Worm (Caenorhabditis elegans) whole organism, L1 larva: ENCODE results near the gene Y38C1AA.1.

Source experiments
- C04F5.9 ChIP-seq: sonication (generic microtip); optimal IDR thresholded peaks from 2 replicates; lab custom pipeline; 2016; ENCODE audit warnings: missing genetic modification characterization, missing compliant biosample characterization
- C16A3.4 ChIP-seq: fragments of 150-350 bp; optimal IDR thresholded peaks from 2 replicates; lab custom pipeline; 2014; ENCODE audit warnings: missing biosample characterization, missing genetic modification characterization
- Y116A8C.19 ChIP-seq: sonication (generic microtip); optimal IDR thresholded peaks from 2 replicates; lab custom pipeline; 2016; ENCODE audit warnings: missing compliant biosample characterization, missing genetic modification characterization, borderline replicate concordance
- aly-2 ChIP-seq: fragments of 150-350 bp; optimal IDR thresholded peaks from 2 replicates; lab custom pipeline; 2014; ENCODE audit warnings: missing biosample characterization, missing genetic modification characterization
- blmp-1 ChIP-seq: fragments of 150-350 bp; optimal IDR thresholded peaks from 2 replicates; lab custom pipeline; 2014; ENCODE audit warnings: missing biosample characterization, missing genetic modification characterization
- ceh-8 ChIP-seq: fragments of 200-800 bp; sonication (Bioruptor generic); optimal IDR thresholded peaks from 2 replicates; lab custom pipeline; 2018; ENCODE audit warnings: mild to moderate bottlenecking, missing genetic modification characterization, moderate library complexity, missing compliant biosample characterization
- ceh-82 ChIP-seq, 3 experiments: fragments of 150-350 bp in 1 of 3; sonication (generic microtip) in 2 of 3; optimal IDR thresholded peaks; 2 replicates each; lab custom pipeline; 2014 to 2017; ENCODE audit warnings: missing biosample characterization in 3 of 3, missing genetic modification characterization in 3 of 3
- dpl-1 ChIP-seq, 3 experiments: fragments of 150-350 bp in 2 of 3; sonication (generic microtip) in 1 of 3; optimal IDR thresholded peaks; 2 replicates each; lab custom pipeline; 2014 to 2017; ENCODE audit warnings: missing biosample characterization in 3 of 3, missing genetic modification characterization in 3 of 3, missing genetic modification reagents in 3 of 3
- efl-1 ChIP-seq, 4 experiments: fragments of 150-350 bp; optimal IDR thresholded peaks in 3 of 4; peaks in 1 of 4; 1 replicate in 1 of 4; 2 replicates in 3 of 4; lab custom pipeline; 2014; ENCODE audit warnings: missing biosample characterization in 2 of 4, missing genetic modification characterization in 2 of 4, missing genetic modification reagents in 2 of 4
- efl-3 ChIP-seq: fragments of 200-800 bp; sonication (Bioruptor generic); optimal IDR thresholded peaks from 2 replicates; lab custom pipeline; 2018; ENCODE audit warnings: mild to moderate bottlenecking, missing genetic modification characterization, missing compliant biosample characterization
- fkh-8 ChIP-seq: sonication (generic microtip); optimal IDR thresholded peaks from 2 replicates; lab custom pipeline; 2016; ENCODE audit warnings: mild to moderate bottlenecking, missing genetic modification characterization, missing compliant biosample characterization
- hpl-2 ChIP-seq: fragments of 150-350 bp; optimal IDR thresholded peaks from 2 replicates; lab custom pipeline; 2014; ENCODE audit warnings: missing biosample characterization, missing genetic modification reagents, missing genetic modification characterization
- jun-1 ChIP-seq: fragments of 150-350 bp; optimal IDR thresholded peaks from 2 replicates; lab custom pipeline; 2014; ENCODE audit warnings: missing biosample characterization, missing genetic modification reagents, missing genetic modification characterization
- lin-13 ChIP-seq: fragments of 150-350 bp; optimal IDR thresholded peaks from 2 replicates; lab custom pipeline; 2014; ENCODE audit warnings: missing biosample characterization, missing genetic modification reagents, missing genetic modification characterization
- lin-14 ChIP-seq: fragments of 200-800 bp; sonication (Bioruptor generic); optimal IDR thresholded peaks from 2 replicates; lab custom pipeline; 2018; ENCODE audit warnings: mild to moderate bottlenecking, missing genetic modification characterization, moderate library complexity, missing compliant biosample characterization
- lin-39 ChIP-seq: fragments of 150-350 bp; optimal IDR thresholded peaks from 2 replicates; lab custom pipeline; 2014; ENCODE audit warnings: missing biosample characterization, missing genetic modification reagents, missing genetic modification characterization
- lir-3 ChIP-seq: sonication (generic microtip); optimal IDR thresholded peaks from 2 replicates; lab custom pipeline; 2016; ENCODE audit warnings: mild to moderate bottlenecking, missing genetic modification characterization, moderate library complexity, missing compliant biosample characterization; ENCODE audit not compliant: poor library complexity
- mab-9 ChIP-seq: fragments of 200-800 bp; sonication (Bioruptor generic); IDR thresholded peaks from 2 replicates; pipeline ENCODE4 v1.3.6; 2022; ENCODE audit warnings: missing genetic modification reagents, missing genetic modification characterization, missing compliant biosample characterization
- mdl-1 ChIP-seq, 2 experiments: fragments of 150-350 bp; optimal IDR thresholded peaks; 2 replicates each; lab custom pipeline; 2014 to 2017; ENCODE audit warnings: missing biosample characterization in 2 of 2, missing genetic modification characterization in 2 of 2, inconsistent platforms in 1 of 2
- mef-2 ChIP-seq: fragments of 150-350 bp; optimal IDR thresholded peaks from 2 replicates; lab custom pipeline; 2014; ENCODE audit warnings: missing biosample characterization, missing genetic modification characterization
- mep-1 ChIP-seq: fragments of 150-350 bp; optimal IDR thresholded peaks from 2 replicates; lab custom pipeline; 2014; ENCODE audit warnings: missing biosample characterization, missing genetic modification characterization
- nhr-12 ChIP-seq: sonication (generic microtip); optimal IDR thresholded peaks from 2 replicates; lab custom pipeline; 2017; ENCODE audit warnings: missing biosample characterization, missing genetic modification characterization
- nhr-19 ChIP-seq: fragments of 200-800 bp; sonication (Bioruptor generic); conservative IDR thresholded peaks from 2 replicates; pipeline ENCODE4 v1.3.6; 2022; ENCODE audit warnings: missing genetic modification characterization, missing compliant biosample characterization
- nhr-28 ChIP-seq: fragments of 150-350 bp; optimal IDR thresholded peaks from 2 replicates; lab custom pipeline; 2014; ENCODE audit warnings: missing biosample characterization, missing genetic modification characterization
- nhr-47 ChIP-seq: sonication (generic microtip); optimal IDR thresholded peaks from 2 replicates; lab custom pipeline; 2016; ENCODE audit warnings: mild to moderate bottlenecking, missing genetic modification characterization, moderate library complexity, missing compliant biosample characterization
- nhr-71 ChIP-seq: sonication (generic microtip); optimal IDR thresholded peaks from 2 replicates; lab custom pipeline; 2016; ENCODE audit warnings: mild to moderate bottlenecking, missing genetic modification characterization, moderate library complexity, missing compliant biosample characterization
- nhr-76 ChIP-seq: sonication (generic microtip); optimal IDR thresholded peaks from 2 replicates; lab custom pipeline; 2017; ENCODE audit warnings: missing biosample characterization, missing genetic modification characterization
- nhr-77 ChIP-seq: fragments of 150-350 bp; optimal IDR thresholded peaks from 2 replicates; lab custom pipeline; 2014; ENCODE audit warnings: missing biosample characterization, missing genetic modification characterization
- nhr-85 ChIP-seq: sonication (generic microtip); peaks from one replicate; lab custom pipeline; 2016; ENCODE audit warnings: missing genetic modification characterization, inconsistent platforms, missing compliant biosample characterization
- nhr-90 ChIP-seq: sonication (generic microtip); optimal IDR thresholded peaks from 2 replicates; lab custom pipeline; 2016; ENCODE audit warnings: mild to moderate bottlenecking, missing genetic modification characterization, missing compliant biosample characterization; ENCODE audit not compliant: poor library complexity
- pag-3 ChIP-seq: sonication (generic microtip); optimal IDR thresholded peaks from 2 replicates; lab custom pipeline; 2017; ENCODE audit warnings: missing genetic modification characterization, mild to moderate bottlenecking, missing compliant biosample characterization, antibody characterized with exemption, borderline replicate concordance; ENCODE audit not compliant: insufficient read depth
- pqm-1 ChIP-seq: sonication (generic microtip); optimal IDR thresholded peaks from 3 replicates; lab custom pipeline; 2017; ENCODE audit warnings: missing biosample characterization, missing genetic modification characterization
- snpc-4 ChIP-seq: fragments of 150-350 bp; optimal IDR thresholded peaks from 2 replicates; lab custom pipeline; 2014; ENCODE audit warnings: missing biosample characterization, missing genetic modification characterization
- sup-37 ChIP-seq: fragments of 200-800 bp; sonication (Bioruptor generic); optimal IDR thresholded peaks from 2 replicates; lab custom pipeline; 2018; ENCODE audit warnings: mild to moderate bottlenecking, missing genetic modification characterization, missing compliant biosample characterization
- tbx-2 ChIP-seq: sonication (generic microtip); optimal IDR thresholded peaks from 2 replicates; lab custom pipeline; 2016; ENCODE audit warnings: missing genetic modification characterization, missing compliant biosample characterization
- unc-98 ChIP-seq: fragments of 200-800 bp; sonication (Bioruptor generic); IDR thresholded peaks from 2 replicates; pipeline ENCODE4 v1.3.6; 2022; ENCODE audit warnings: missing genetic modification characterization, missing compliant biosample characterization
- ztf-11 ChIP-seq, 2 experiments: sonication (generic microtip); optimal IDR thresholded peaks; 2 replicates each; lab custom pipeline; 2016 to 2017; ENCODE audit warnings: missing genetic modification characterization in 2 of 2, missing biosample characterization in 1 of 2, missing compliant biosample characterization in 1 of 2

The Y38C1AA.1 gene

DNA sequence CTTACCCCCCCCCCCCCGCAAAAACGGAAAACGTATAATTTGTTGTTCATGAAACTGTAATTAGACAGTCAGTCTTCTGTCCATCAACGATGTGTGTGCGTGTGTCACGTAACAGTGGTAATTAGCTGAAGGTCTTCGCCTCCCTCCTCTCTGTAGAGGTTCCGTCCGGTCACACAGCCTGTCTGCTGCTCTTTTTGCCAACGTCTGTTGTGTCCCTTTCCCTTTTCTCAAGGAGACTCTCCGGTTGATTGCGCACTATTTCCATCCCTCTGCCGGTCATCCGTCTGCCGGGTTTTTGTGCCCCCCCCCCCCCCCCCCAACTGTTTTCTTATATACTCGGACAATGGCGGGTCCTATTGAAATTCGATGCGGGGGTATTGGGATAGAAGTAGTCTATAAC, 32.3 kb upstream of the Y38C1AA.1 start:
- no peak for TF ChIP-seq efl-1 (optimal IDR thresholded peaks at IDR 0.05; lab: Kevin White, UChicago)
- peak in 1 of 2 experiments; percentile 80 for TF ChIP-seq efl-1 (GFP tag; optimal IDR thresholded peaks at IDR 0.05 in 1 of 2; lab: Kevin White, UChicago)
- peak in 1 of 2 experiments; percentile 16 for TF ChIP-seq ztf-11 (tag; optimal IDR thresholded peaks at IDR 0.05; lab: Kevin White, UChicago)
- TF ChIP-seq mab-9 (GFP tag; lab: Robert Waterston, UW) = no peak
- 0 out of 2 replicates have a peak, but pooled peaks have one; percentile 15 for TF ChIP-seq nhr-19
- TF ChIP-seq nhr-85 = peak; percentile 83
- TF ChIP-seq blmp-1 (tag; lab: Kevin White, UChicago) = peak; percentile 42
- TF ChIP-seq tbx-2 (tag; lab: Kevin White, UChicago) = peak; percentile 9
- TF ChIP-seq nhr-90 (tag; lab: Kevin White, UChicago) = no peak
- peak; percentile 47 for TF ChIP-seq lin-14
- peak; percentile 22 for TF ChIP-seq mep-1 (tag; lab: Kevin White, UChicago)
- TF ChIP-seq, all 84 proteins: peak for 8

DNA sequence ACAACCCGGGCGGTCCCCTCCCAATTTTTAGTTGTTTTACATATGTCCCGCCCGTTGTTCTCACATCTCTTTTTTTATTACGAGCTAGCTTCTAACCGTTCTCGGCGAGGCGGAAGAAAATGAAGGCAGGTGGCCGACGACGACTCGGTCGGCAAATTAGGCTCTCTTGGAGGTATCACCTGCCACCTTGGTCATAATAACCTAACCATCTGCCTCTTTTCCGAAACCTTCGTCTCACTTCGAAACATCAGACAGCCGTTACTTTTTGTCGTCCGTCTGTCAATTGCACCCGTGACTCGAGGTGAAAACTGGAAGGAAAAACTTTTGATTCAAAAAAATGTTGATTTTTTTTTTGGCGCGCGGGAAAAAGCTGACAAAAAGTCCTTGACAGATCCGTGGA, 30.5 kb upstream of the Y38C1AA.1 start:
- TF ChIP-seq lir-3 (tag; lab: Kevin White, UChicago) = no peak
- TF ChIP-seq efl-1 (optimal IDR thresholded peaks at IDR 0.05; lab: Kevin White, UChicago) = no peak
- TF ChIP-seq efl-1 (GFP tag; optimal IDR thresholded peaks at IDR 0.05 in 1 of 2; lab: Kevin White, UChicago) = peak in 1 of 2 experiments; percentile 34
- no peak for TF ChIP-seq Y116A8C.19 (tag; lab: Kevin White, UChicago)
- no peak for TF ChIP-seq C16A3.4 (tag; lab: Kevin White, UChicago)
- no peak for TF ChIP-seq snpc-4 (tag; lab: Kevin White, UChicago)
- TF ChIP-seq nhr-85 = peak; percentile 82
- no peak for TF ChIP-seq ceh-82 (tag; optimal IDR thresholded peaks at IDR 0.05; lab: Kevin White, UChicago)
- TF ChIP-seq nhr-71 = peak; percentile 10
- TF ChIP-seq lin-14 = peak; percentile 32
- no peak for TF ChIP-seq ztf-11 (tag; optimal IDR thresholded peaks at IDR 0.05; lab: Kevin White, UChicago)

- TF ChIP-seq pag-3 (tag; lab: Kevin White, UChicago) = no peak
Measured at ce11 chrIV:178696-179095, 29.3 kb upstream of the Y38C1AA.1 start, which contains the start of gene tcl-2. Gene tcl-2 (plus strand): TSS chrIV:179083.

- TF ChIP-seq lin-13 (GFP tag; lab: Kevin White, UChicago) (no peak), efl-3 (no peak), mef-2 (tag; lab: Kevin White, UChicago) (no peak), efl-1 (optimal IDR thresholded peaks at IDR 0.05; lab: Kevin White, UChicago) (no peak), efl-1 (GFP tag; optimal IDR thresholded peaks at IDR 0.05 in 1 of 2; lab: Kevin White, UChicago) (peak in 1 of 2 experiments; percentile 90), unc-98 (GFP tag; lab: Robert Waterston, UW) (no peak), nhr-12 (tag; lab: Kevin White, UChicago) (no peak), sup-37 (no peak)
Measured at ce11 chrIV:179700-180099, 28.3 kb upstream of the Y38C1AA.1 start.

DNA sequence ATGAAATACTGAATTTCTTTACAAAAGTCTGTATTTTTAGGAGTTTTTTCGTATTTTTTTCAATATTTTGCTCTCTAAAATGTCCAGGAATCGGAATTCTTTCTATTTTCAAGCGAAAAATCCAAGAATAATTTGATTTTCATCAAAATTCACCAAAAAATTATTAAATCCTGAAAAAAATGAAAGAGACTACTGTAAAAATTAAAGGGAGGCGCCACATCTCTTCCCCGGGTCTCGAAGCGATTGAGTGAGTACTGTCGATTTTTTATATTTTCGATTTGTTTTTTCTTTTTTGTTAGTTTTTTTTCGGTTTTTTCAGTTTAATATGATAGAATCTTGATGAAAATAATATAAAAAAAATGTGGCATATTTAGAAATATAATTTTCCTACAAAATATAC, 24.5 kb upstream of the Y38C1AA.1 start:
- TF ChIP-seq nhr-28 (tag; lab: Kevin White, UChicago) (no peak), nhr-47 (tag; lab: Kevin White, UChicago) (no peak), dpl-1 (GFP tag; optimal IDR thresholded peaks at IDR 0.05; lab: Kevin White, UChicago) (no peak), hpl-2 (GFP tag; lab: Kevin White, UChicago) (no peak), efl-3 (no peak), C04F5.9 (no peak), efl-1 (optimal IDR thresholded peaks at IDR 0.05; lab: Kevin White, UChicago) (no peak), efl-1 (GFP tag; optimal IDR thresholded peaks at IDR 0.05 in 1 of 2; lab: Kevin White, UChicago) (no peak), pqm-1 (tag; lab: Kevin White, UChicago) (no peak), mdl-1 (tag; optimal IDR thresholded peaks at IDR 0.05; lab: Kevin White, UChicago) (no peak), ceh-8 (no peak), aly-2 (tag; lab: Kevin White, UChicago) (no peak), lin-13 (GFP tag; lab: Kevin White, UChicago) (no peak), nhr-76 (tag; lab: Kevin White, UChicago) (no peak), jun-1 (tag; lab: Kevin White, UChicago) (no peak), fkh-8 (tag; lab: Kevin White, UChicago) (no peak), tbx-2 (tag; lab: Kevin White, UChicago) (no peak), nhr-77 (no peak), lin-39 (tag; lab: Kevin White, UChicago) (no peak)
